Worm (Caenorhabditis elegans): Measurements from ENCODE around the gene tcl-2.

Gene tcl-2

DNA sequence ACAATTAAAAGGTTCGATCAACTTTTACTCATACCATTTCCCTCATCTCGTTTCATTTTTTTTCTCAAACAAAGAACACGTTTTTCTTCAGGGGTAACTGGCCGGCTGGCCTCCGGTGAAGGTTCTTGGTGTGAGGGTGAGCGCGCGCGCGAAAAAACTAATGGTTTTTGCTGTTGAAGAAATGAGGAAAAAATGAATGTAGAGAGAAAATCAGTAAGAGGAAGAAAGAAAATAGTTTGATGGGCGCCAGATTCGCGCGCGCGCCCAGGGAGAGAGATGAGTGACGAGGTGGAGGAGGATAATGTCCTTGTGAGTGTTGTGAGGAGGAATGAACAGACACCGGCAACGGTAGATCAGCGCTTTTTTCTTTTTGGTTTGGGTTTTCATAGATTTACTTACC lies 7.8 kb upstream of the tcl-2 start:
- TF ChIP-seq ces-1 (GFP tag; optimal IDR thresholded peaks at IDR 0.05) (no peak), nhr-76 (tag; optimal IDR thresholded peaks at IDR 0.05) (no peak), cnd-1 (tag; optimal IDR thresholded peaks at IDR 0.05) (no peak), ceh-83 (GFP tag; optimal IDR thresholded peaks at IDR 0.05) (no peak), sptf-1 (tag; optimal IDR thresholded peaks at IDR 0.05) (no peak), pha-4 (tag; optimal IDR thresholded peaks at IDR 0.05) (no peak), zip-8 (tag; optimal IDR thresholded peaks at IDR 0.05) (no peak), lin-13 (tag; optimal IDR thresholded peaks at IDR 0.05) (no peak), sem-2 (GFP tag; optimal IDR thresholded peaks at IDR 0.05) (no peak), nhr-28 (tag; optimal IDR thresholded peaks at IDR 0.05) (no peak), nhr-12 (tag; optimal IDR thresholded peaks at IDR 0.05) (no peak), nhr-237 (tag; optimal IDR thresholded peaks at IDR 0.05) (no peak), mls-2 (tag; optimal IDR thresholded peaks at IDR 0.05) (no peak), M03D4.4 (tag; optimal IDR thresholded peaks at IDR 0.05) (no peak)

- TF ChIP-seq unc-62 (GFP tag; optimal IDR thresholded peaks at IDR 0.05): no peak
- TF ChIP-seq ham-2 (GFP tag; optimal IDR thresholded peaks at IDR 0.05): peak; percentile 18
- TF ChIP-seq nhr-2 (tag; optimal IDR thresholded peaks at IDR 0.05): peak; percentile 87
- TF ChIP-seq snpc-4 (tag; optimal IDR thresholded peaks at IDR 0.05): no peak
- TF ChIP-seq lsy-2 (tag; optimal IDR thresholded peaks at IDR 0.05): no peak
- TF ChIP-seq sptf-1 (tag; optimal IDR thresholded peaks at IDR 0.05): no peak
- no peak for TF ChIP-seq unc-39 (tag; optimal IDR thresholded peaks at IDR 0.05)
- TF ChIP-seq mls-2 (tag; optimal IDR thresholded peaks at IDR 0.05): peak; percentile 37
- peak; percentile 63 for TF ChIP-seq cnd-1 (tag; optimal IDR thresholded peaks at IDR 0.05)
These were observed 5.9 kb upstream of the tcl-2 start for ce11 chrIV:172990-173389.

DNA sequence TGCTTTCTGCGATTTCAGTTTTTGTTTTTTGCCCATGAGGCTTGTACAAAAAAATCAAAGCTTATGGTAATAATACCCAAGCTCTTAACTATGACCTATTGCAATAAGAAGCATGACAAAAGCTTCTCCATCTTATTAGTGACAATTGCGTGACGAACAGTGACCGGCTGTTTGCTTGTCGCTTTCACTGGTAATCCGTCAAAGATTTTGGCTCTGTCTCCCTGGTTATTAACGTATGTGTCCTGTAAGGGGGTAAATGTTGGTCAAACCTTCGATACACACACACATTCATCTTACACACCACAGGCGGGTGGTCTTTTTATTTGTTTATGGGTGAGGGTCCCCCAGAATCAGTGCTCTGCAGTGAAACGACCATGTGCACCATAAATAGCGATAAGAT lies 4.8 kb upstream of the tcl-2 start:
- TF ChIP-seq nhr-76 (tag; optimal IDR thresholded peaks at IDR 0.05) (no peak), sem-2 (GFP tag; optimal IDR thresholded peaks at IDR 0.05) (no peak), drap-1 (GFP tag; optimal IDR thresholded peaks at IDR 0.05) (no peak), ztf-11 (tag; optimal IDR thresholded peaks at IDR 0.05) (no peak), nhr-2 (tag; optimal IDR thresholded peaks at IDR 0.05) (peak; percentile 77), blmp-1 (tag; optimal IDR thresholded peaks at IDR 0.05) (no peak), pha-4 (tag; optimal IDR thresholded peaks at IDR 0.05) (peak; percentile 4), mls-2 (tag; optimal IDR thresholded peaks at IDR 0.05) (peak; percentile 19), unc-62 (GFP tag; optimal IDR thresholded peaks at IDR 0.05) (peak; percentile 64), nhr-28 (tag; optimal IDR thresholded peaks at IDR 0.05) (no peak)

DNA sequence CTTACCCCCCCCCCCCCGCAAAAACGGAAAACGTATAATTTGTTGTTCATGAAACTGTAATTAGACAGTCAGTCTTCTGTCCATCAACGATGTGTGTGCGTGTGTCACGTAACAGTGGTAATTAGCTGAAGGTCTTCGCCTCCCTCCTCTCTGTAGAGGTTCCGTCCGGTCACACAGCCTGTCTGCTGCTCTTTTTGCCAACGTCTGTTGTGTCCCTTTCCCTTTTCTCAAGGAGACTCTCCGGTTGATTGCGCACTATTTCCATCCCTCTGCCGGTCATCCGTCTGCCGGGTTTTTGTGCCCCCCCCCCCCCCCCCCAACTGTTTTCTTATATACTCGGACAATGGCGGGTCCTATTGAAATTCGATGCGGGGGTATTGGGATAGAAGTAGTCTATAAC lies 3.2 kb upstream of the tcl-2 start:
- TF ChIP-seq lin-13 (tag; optimal IDR thresholded peaks at IDR 0.05) (peak; percentile 27), unc-120 (tag; optimal IDR thresholded peaks at IDR 0.05; ENCODE audit: poor library complexity, severe bottlenecking) (no peak), unc-39 (tag; optimal IDR thresholded peaks at IDR 0.05) (no peak), M03D4.4 (tag; optimal IDR thresholded peaks at IDR 0.05) (peak; percentile 14), ceh-43 (GFP tag; optimal IDR thresholded peaks at IDR 0.05) (peak; percentile 81), snpc-4 (tag; optimal IDR thresholded peaks at IDR 0.05) (no peak), ham-2 (GFP tag; optimal IDR thresholded peaks at IDR 0.05) (peak; percentile 29), nhr-2 (tag; optimal IDR thresholded peaks at IDR 0.05) (peak; percentile 99), lin-32 (GFP tag; optimal IDR thresholded peaks at IDR 0.05) (peak; percentile 59), sptf-1 (tag; optimal IDR thresholded peaks at IDR 0.05) (peak; percentile 86), zip-8 (tag; optimal IDR thresholded peaks at IDR 0.05) (no peak), ztf-11 (tag; optimal IDR thresholded peaks at IDR 0.05) (peak; percentile 56), flh-1 (GFP tag; optimal IDR thresholded peaks at IDR 0.05) (peak; percentile 15), drap-1 (GFP tag; optimal IDR thresholded peaks at IDR 0.05) (peak; percentile 46), cnd-1 (tag; optimal IDR thresholded peaks at IDR 0.05) (peak; percentile 90), ceh-39 (tag; optimal IDR thresholded peaks at IDR 0.05) (no peak), nhr-28 (tag; optimal IDR thresholded peaks at IDR 0.05) (no peak), lsy-2 (tag; optimal IDR thresholded peaks at IDR 0.05) (no peak), tbx-8 (GFP tag; optimal IDR thresholded peaks at IDR 0.05) (peak; percentile 6), sem-2 (GFP tag; optimal IDR thresholded peaks at IDR 0.05) (no peak), unc-62 (GFP tag; optimal IDR thresholded peaks at IDR 0.05) (peak; percentile 65), mls-2 (tag; optimal IDR thresholded peaks at IDR 0.05) (peak; percentile 89), nhr-237 (tag; optimal IDR thresholded peaks at IDR 0.05) (no peak)

ce11 chrIV:177487-177886 lies 1.4 kb upstream of the tcl-2 start:
- TF ChIP-seq tbx-8 (GFP tag; optimal IDR thresholded peaks at IDR 0.05) (no peak), lin-32 (GFP tag; optimal IDR thresholded peaks at IDR 0.05) (peak; percentile 69), nhr-237 (tag; optimal IDR thresholded peaks at IDR 0.05) (no peak), ztf-11 (tag; optimal IDR thresholded peaks at IDR 0.05) (peak; percentile 52), unc-62 (GFP tag; optimal IDR thresholded peaks at IDR 0.05) (peak; percentile 16), drap-1 (GFP tag; optimal IDR thresholded peaks at IDR 0.05) (no peak), zip-8 (tag; optimal IDR thresholded peaks at IDR 0.05) (no peak), mep-1 (tag; optimal IDR thresholded peaks at IDR 0.05) (no peak), nhr-2 (tag; optimal IDR thresholded peaks at IDR 0.05) (peak; percentile 78), blmp-1 (tag; optimal IDR thresholded peaks at IDR 0.05) (no peak), elt-3 (tag; optimal IDR thresholded peaks at IDR 0.05) (no peak), unc-39 (tag; optimal IDR thresholded peaks at IDR 0.05) (no peak), lsy-2 (tag; optimal IDR thresholded peaks at IDR 0.05) (no peak), ham-2 (GFP tag; optimal IDR thresholded peaks at IDR 0.05) (no peak), nhr-28 (tag; optimal IDR thresholded peaks at IDR 0.05) (no peak), hlh-1 (tag; optimal IDR thresholded peaks at IDR 0.05) (peak; percentile 16), flh-1 (GFP tag; optimal IDR thresholded peaks at IDR 0.05) (no peak), mab-5 (tag; optimal IDR thresholded peaks at IDR 0.05) (no peak), cnd-1 (tag; optimal IDR thresholded peaks at IDR 0.05) (peak; percentile 38), pha-4 (tag; optimal IDR thresholded peaks at IDR 0.05) (no peak), M03D4.4 (tag; optimal IDR thresholded peaks at IDR 0.05) (no peak)

Data from whole organism, mixed stage, embryonic.